Fruit fly (Drosophila melanogaster): Measurements from ENCODE around the gene Alp13.

Alp13 gene

DNA sequence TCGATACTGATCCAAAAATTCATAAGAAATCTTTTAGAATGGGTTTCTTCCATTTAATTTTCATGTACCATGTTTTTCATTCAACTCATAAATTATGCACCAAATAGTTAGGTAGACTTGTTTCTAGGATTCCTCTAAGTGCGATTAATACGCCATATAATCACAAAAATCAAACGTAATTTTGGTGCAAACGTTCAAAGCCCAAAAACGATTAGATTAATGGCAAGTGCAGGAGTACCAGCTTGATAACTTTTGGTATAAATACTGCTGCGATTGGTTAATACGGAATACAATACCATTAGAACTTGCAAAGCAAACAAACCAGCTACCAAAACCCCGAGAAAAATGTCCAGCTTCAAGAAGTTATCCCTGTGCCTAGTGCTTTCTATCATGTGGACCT lies 15.2 kb downstream of the Alp13 start, which contains the start of gene Npc2c:
Npc2c (plus strand) TSS at position 301 of the 400 bp plus-strand sequence.
- no peak for TF ChIP-seq CG8159 (tag; optimal IDR thresholded peaks at IDR 0.05)
- TF ChIP-seq CG32121 (GFP tag; IDR thresholded peaks at IDR 0.05): no peak
- TF ChIP-seq fd96Ca (GFP tag; IDR thresholded peaks at IDR 0.05): no peak
- TF ChIP-seq CG9948 (tag; optimal IDR thresholded peaks at IDR 0.05): no peak
- no peak for TF ChIP-seq CG12605 (GFP tag; IDR thresholded peaks at IDR 0.05)
- no peak for TF ChIP-seq Pif1A (GFP tag; optimal IDR thresholded peaks at IDR 0.05)

DNA sequence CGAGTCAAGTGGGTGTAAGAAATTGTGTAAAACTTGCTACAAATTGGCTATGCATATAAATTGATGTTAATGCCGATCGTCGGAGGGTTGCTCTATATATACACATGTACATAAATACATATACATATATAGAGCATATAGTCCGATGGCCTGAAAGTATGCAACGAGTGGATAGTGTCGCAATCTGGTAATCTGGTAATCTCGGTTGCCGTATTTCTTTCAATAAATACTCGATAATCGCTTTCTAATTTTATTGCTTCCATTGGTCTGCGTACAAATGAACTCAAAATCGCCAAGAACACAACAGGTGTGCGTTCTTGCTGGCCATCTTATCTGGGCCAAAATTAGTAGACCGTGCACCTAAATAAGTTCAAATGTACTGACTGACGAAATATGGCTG lies 15.8 kb downstream of the Alp13 start:
- TF ChIP-seq Pif1B (GFP tag; optimal IDR thresholded peaks at IDR 0.05): no peak
- TF ChIP-seq rn (GFP tag; IDR thresholded peaks at IDR 0.05): no peak
- TF ChIP-seq CG17806 (tag; optimal IDR thresholded peaks at IDR 0.05): no peak
- TF ChIP-seq CG4496 (GFP tag; IDR thresholded peaks at IDR 0.05): no peak
- TF ChIP-seq CG15710 (tag; optimal IDR thresholded peaks at IDR 0.05): no peak
- no peak for TF ChIP-seq gl (tag; optimal IDR thresholded peaks at IDR 0.05)
- no peak for TF ChIP-seq EcR (GFP tag; optimal IDR thresholded peaks at IDR 0.05)
- no peak for TF ChIP-seq CG12605 (GFP tag; IDR thresholded peaks at IDR 0.05)
- TF ChIP-seq CG32121 (GFP tag; IDR thresholded peaks at IDR 0.05): no peak
- TF ChIP-seq CG13204 (GFP tag; optimal IDR thresholded peaks at IDR 0.05): no peak

DNA sequence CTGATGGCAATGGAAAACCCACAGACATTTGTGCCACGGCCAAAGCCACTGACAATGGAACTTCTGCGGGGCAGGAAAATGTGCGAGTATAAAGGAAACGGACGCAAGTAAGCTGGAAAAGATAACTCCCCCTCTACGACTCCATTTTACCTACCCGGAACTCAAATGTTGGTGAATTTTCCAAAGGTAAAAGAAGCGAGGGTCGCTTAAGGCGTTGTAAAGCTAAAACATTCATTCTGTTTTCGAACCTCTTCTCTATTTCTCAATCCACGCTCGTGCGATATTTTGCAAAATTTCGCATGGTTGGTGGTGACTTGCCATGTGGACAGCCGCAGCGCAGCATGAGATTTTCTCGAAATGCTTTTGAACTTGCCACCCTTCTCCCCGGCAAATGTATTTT lies 18.5 kb downstream of the Alp13 start:
- TF ChIP-seq Pif1B (GFP tag; optimal IDR thresholded peaks at IDR 0.05) (no peak), CG34367 (tag; optimal IDR thresholded peaks at IDR 0.05) (no peak), CG15710 (tag; optimal IDR thresholded peaks at IDR 0.05) (no peak), EcR (GFP tag; optimal IDR thresholded peaks at IDR 0.05) (no peak), Snoo (tag; optimal IDR thresholded peaks at IDR 0.05) (no peak), CG14655 (GFP tag; optimal IDR thresholded peaks at IDR 0.05) (no peak), Pif1A (GFP tag; optimal IDR thresholded peaks at IDR 0.05) (no peak), gl (tag; optimal IDR thresholded peaks at IDR 0.05) (no peak), Ets98B (GFP tag; IDR thresholded peaks at IDR 0.05) (no peak), CG9948 (tag; optimal IDR thresholded peaks at IDR 0.05) (no peak), fd96Ca (GFP tag; IDR thresholded peaks at IDR 0.05) (no peak), D1 (tag; optimal IDR thresholded peaks at IDR 0.05) (no peak), CG4496 (GFP tag; IDR thresholded peaks at IDR 0.05) (no peak), CG8159 (tag; optimal IDR thresholded peaks at IDR 0.05) (no peak), CG17806 (tag; optimal IDR thresholded peaks at IDR 0.05) (no peak), CG8301 (tag; optimal IDR thresholded peaks at IDR 0.05) (no peak), CG32121 (GFP tag; IDR thresholded peaks at IDR 0.05) (no peak), CG13204 (GFP tag; optimal IDR thresholded peaks at IDR 0.05) (no peak), CG10348 (GFP tag; IDR thresholded peaks at IDR 0.05) (no peak), rn (GFP tag; IDR thresholded peaks at IDR 0.05) (no peak)

DNA sequence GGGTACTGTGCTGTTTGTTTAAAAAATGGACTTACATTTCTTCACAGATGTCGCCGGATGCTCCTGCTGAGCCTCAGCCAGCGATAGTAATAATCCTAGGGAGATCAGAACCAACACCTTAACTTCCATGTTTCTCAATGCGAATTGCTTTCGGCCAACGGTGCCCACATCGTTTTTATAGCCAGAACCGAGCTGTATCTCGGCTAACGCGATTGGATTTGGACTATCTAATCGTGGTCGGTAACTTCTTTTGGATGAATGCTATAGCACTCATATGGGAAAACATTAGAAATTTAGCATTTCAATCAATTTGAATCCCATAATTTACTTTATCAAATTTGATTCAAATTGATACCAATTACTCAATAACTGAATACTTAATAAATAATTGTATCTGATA lies 19.2 kb downstream of the Alp13 start, which contains the start of gene Npc2d:
Npc2d (minus strand) TSS at position 133 of the 400 bp plus-strand sequence.
- TF ChIP-seq CG10348 (GFP tag; IDR thresholded peaks at IDR 0.05) (no peak), Ets98B (GFP tag; IDR thresholded peaks at IDR 0.05) (no peak), Snoo (tag; optimal IDR thresholded peaks at IDR 0.05) (no peak), gl (tag; optimal IDR thresholded peaks at IDR 0.05) (no peak), CG15710 (tag; optimal IDR thresholded peaks at IDR 0.05) (no peak), D1 (tag; optimal IDR thresholded peaks at IDR 0.05) (no peak), CG4496 (GFP tag; IDR thresholded peaks at IDR 0.05) (no peak), CG9948 (tag; optimal IDR thresholded peaks at IDR 0.05) (no peak), EcR (GFP tag; optimal IDR thresholded peaks at IDR 0.05) (no peak), Pif1A (GFP tag; optimal IDR thresholded peaks at IDR 0.05) (no peak), CG34367 (tag; optimal IDR thresholded peaks at IDR 0.05) (no peak), CG8159 (tag; optimal IDR thresholded peaks at IDR 0.05) (no peak), Pif1B (GFP tag; optimal IDR thresholded peaks at IDR 0.05) (no peak), CG14655 (GFP tag; optimal IDR thresholded peaks at IDR 0.05) (no peak), CG32121 (GFP tag; IDR thresholded peaks at IDR 0.05) (no peak), CG12605 (GFP tag; IDR thresholded peaks at IDR 0.05) (no peak), rn (GFP tag; IDR thresholded peaks at IDR 0.05) (no peak)

DNA sequence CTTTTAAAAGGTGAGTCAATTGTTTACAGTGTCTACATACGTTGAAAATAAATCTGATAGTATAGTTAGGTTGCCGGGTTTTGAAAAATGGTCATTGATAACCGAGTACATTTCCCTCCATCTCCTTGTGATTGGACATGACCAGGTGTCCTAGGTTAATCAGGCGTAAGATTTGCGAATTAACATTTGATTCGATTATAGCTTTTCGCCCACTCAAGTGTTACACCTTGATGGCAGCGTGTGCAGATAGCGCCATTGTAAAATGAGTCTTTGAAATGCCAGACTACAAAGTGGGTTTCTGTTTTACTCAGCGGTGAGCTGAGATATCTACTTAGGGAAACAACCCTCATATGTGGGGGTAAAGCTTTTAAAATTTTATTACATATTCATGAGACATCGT lies 20.2 kb downstream of the Alp13 start:
- TF ChIP-seq rn (GFP tag; IDR thresholded peaks at IDR 0.05) (no peak), CG8159 (tag; optimal IDR thresholded peaks at IDR 0.05) (no peak), Pif1B (GFP tag; optimal IDR thresholded peaks at IDR 0.05) (no peak), CG15710 (tag; optimal IDR thresholded peaks at IDR 0.05) (no peak), fd96Ca (GFP tag; IDR thresholded peaks at IDR 0.05) (no peak), D1 (tag; optimal IDR thresholded peaks at IDR 0.05) (no peak), Snoo (tag; optimal IDR thresholded peaks at IDR 0.05) (no peak), Pif1A (GFP tag; optimal IDR thresholded peaks at IDR 0.05) (no peak), CG17806 (tag; optimal IDR thresholded peaks at IDR 0.05) (no peak), CG4496 (GFP tag; IDR thresholded peaks at IDR 0.05) (no peak), CG34367 (tag; optimal IDR thresholded peaks at IDR 0.05) (no peak), Ets98B (GFP tag; IDR thresholded peaks at IDR 0.05) (no peak)

DNA sequence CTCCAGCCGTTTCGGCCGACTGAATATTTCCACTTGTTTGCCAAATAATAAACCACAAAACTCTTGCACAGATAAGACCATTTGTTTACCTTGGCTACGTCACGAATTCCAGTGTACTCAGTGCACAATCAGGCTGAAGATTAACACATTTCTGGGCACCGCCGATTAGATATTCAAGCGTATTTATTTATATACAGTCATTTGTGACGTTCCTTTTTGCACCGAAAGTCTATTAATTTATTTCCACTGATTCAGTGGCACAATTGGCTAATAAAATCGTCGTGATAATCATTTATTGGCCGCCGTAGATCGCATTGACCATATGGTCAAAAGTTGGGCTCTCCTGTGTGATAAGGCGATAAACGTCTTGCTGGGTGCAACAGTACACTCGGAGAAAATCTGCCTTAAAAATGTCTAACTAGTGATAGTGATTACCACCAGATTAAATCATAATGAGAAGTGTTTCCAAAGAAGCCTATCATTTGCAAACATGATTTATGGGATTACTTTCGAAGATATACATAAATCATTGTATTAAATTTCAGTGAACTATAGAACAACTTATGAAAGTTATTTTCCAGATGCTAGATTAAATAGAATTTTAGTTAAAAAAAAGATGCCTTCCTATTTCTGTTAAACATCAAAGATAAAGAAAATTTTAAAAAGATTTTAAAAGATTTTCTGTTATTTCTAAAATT lies 20.7 kb downstream of the Alp13 start:
- TF ChIP-seq CG8301 (tag; optimal IDR thresholded peaks at IDR 0.05) (no peak), CG4496 (GFP tag; IDR thresholded peaks at IDR 0.05) (no peak), fd96Ca (GFP tag; IDR thresholded peaks at IDR 0.05) (no peak), Snoo (tag; optimal IDR thresholded peaks at IDR 0.05) (no peak), CG34367 (tag; optimal IDR thresholded peaks at IDR 0.05) (no peak), rn (GFP tag; IDR thresholded peaks at IDR 0.05) (no peak), CG14655 (GFP tag; optimal IDR thresholded peaks at IDR 0.05) (no peak), D1 (tag; optimal IDR thresholded peaks at IDR 0.05) (no peak), CG8159 (tag; optimal IDR thresholded peaks at IDR 0.05) (no peak), gl (tag; optimal IDR thresholded peaks at IDR 0.05) (no peak), CG32121 (GFP tag; IDR thresholded peaks at IDR 0.05) (no peak), CG9948 (tag; optimal IDR thresholded peaks at IDR 0.05) (no peak), Pif1B (GFP tag; optimal IDR thresholded peaks at IDR 0.05) (no peak), Ets98B (GFP tag; IDR thresholded peaks at IDR 0.05) (no peak), Pif1A (GFP tag; optimal IDR thresholded peaks at IDR 0.05) (no peak)

All from whole organism, pupa.